Worm (Caenorhabditis elegans) whole organism, late embryonic: Measurements from ENCODE around the gene sqv-2.
A peak's percentile ranks its signal among the peaks of the same experiment; 100 is the strongest.

Experiments used
- C08G9.2 ChIP-seq: sonication (generic microtip); optimal IDR thresholded peaks from 2 replicates; lab custom pipeline; 2016; ENCODE audit warnings: mild to moderate bottlenecking, missing genetic modification characterization, moderate library complexity, missing compliant biosample characterization
- F13H6.1 ChIP-seq: sonication (generic microtip); optimal IDR thresholded peaks from 2 replicates; lab custom pipeline; 2016; ENCODE audit warnings: missing genetic modification characterization, missing compliant biosample characterization
- K09A11.1 ChIP-seq: sonication (generic microtip); optimal IDR thresholded peaks from 2 replicates; lab custom pipeline; 2017; ENCODE audit warnings: antibody characterized with exemption, mild to moderate bottlenecking, missing genetic modification characterization, missing compliant biosample characterization; ENCODE audit not compliant: insufficient read depth
- ahr-1 ChIP-seq: sonication (generic microtip); optimal IDR thresholded peaks from 2 replicates; lab custom pipeline; 2016; ENCODE audit warnings: missing genetic modification characterization, missing compliant biosample characterization
- ceh-2 ChIP-seq: sonication (generic microtip); optimal IDR thresholded peaks from 2 replicates; lab custom pipeline; 2016; ENCODE audit warnings: missing genotype, missing genetic modification characterization, missing compliant biosample characterization
- ceh-24 ChIP-seq: sonication (generic microtip); optimal IDR thresholded peaks from 2 replicates; lab custom pipeline; 2016; ENCODE audit warnings: mild to moderate bottlenecking, missing genetic modification characterization, missing compliant biosample characterization
- ceh-34 ChIP-seq: sonication (generic microtip); optimal IDR thresholded peaks from 2 replicates; lab custom pipeline; 2016; ENCODE audit warnings: mild to moderate bottlenecking, missing genetic modification characterization, missing compliant biosample characterization
- ceh-45 ChIP-seq: fragments of 200-800 bp; sonication (Bioruptor generic); IDR thresholded peaks from 2 replicates; pipeline ENCODE4 v1.3.6; 2022; ENCODE audit warnings: missing genetic modification reagents, missing genetic modification characterization, missing compliant biosample characterization
- ceh-48 ChIP-seq: sonication (generic microtip); optimal IDR thresholded peaks from 2 replicates; lab custom pipeline; 2016; ENCODE audit warnings: missing genetic modification characterization, inconsistent platforms, missing compliant biosample characterization
- ceh-6 ChIP-seq: fragments of 200-800 bp; sonication (Bioruptor generic); optimal IDR thresholded peaks from 2 replicates; lab custom pipeline; 2018; ENCODE audit warnings: mild to moderate bottlenecking, missing genetic modification characterization, missing compliant biosample characterization
- ceh-9 ChIP-seq: sonication (generic microtip); optimal IDR thresholded peaks from 2 replicates; lab custom pipeline; 2016; ENCODE audit warnings: mild to moderate bottlenecking, missing genetic modification characterization, inconsistent platforms, missing compliant biosample characterization
- elt-2 ChIP-seq: sonication (generic microtip); optimal IDR thresholded peaks from 2 replicates; lab custom pipeline; 2016; ENCODE audit warnings: missing genetic modification reagents, missing genetic modification characterization, missing compliant biosample characterization
- elt-4 ChIP-seq: sonication (generic microtip); optimal IDR thresholded peaks from 2 replicates; lab custom pipeline; 2016; ENCODE audit warnings: missing genetic modification characterization, missing compliant biosample characterization
- fkh-10 ChIP-seq: fragments of 150-350 bp; optimal IDR thresholded peaks from 2 replicates; lab custom pipeline; 2014; ENCODE audit warnings: missing biosample characterization, missing genetic modification reagents, missing genetic modification characterization
- hlh-30 ChIP-seq: sonication (generic microtip); optimal IDR thresholded peaks from 2 replicates; lab custom pipeline; 2017; ENCODE audit warnings: antibody characterized with exemption, missing genetic modification characterization, missing compliant biosample characterization; ENCODE audit not compliant: insufficient read depth
- hlh-8 ChIP-seq: sonication (generic microtip); optimal IDR thresholded peaks from 2 replicates; lab custom pipeline; 2016; ENCODE audit warnings: missing genotype, missing genetic modification characterization, missing compliant biosample characterization
- lin-11 ChIP-seq: fragments of 200-800 bp; sonication (Bioruptor generic); optimal IDR thresholded peaks from 2 replicates; lab custom pipeline; 2018; ENCODE audit warnings: mild to moderate bottlenecking, missing genetic modification characterization, missing compliant biosample characterization
- madf-2 ChIP-seq: sonication (generic microtip); optimal IDR thresholded peaks from 2 replicates; lab custom pipeline; 2017; ENCODE audit warnings: missing genetic modification characterization, missing compliant biosample characterization
- mec-3 ChIP-seq: sonication (generic microtip); optimal IDR thresholded peaks from 2 replicates; lab custom pipeline; 2016; ENCODE audit warnings: borderline replicate concordance, missing genetic modification characterization, missing compliant biosample characterization
- nhr-232 ChIP-seq: sonication (generic microtip); optimal IDR thresholded peaks from 2 replicates; lab custom pipeline; 2016; ENCODE audit warnings: missing genetic modification characterization, missing compliant biosample characterization
- odd-2 ChIP-seq: sonication (generic microtip); optimal IDR thresholded peaks from 2 replicates; lab custom pipeline; 2017; ENCODE audit warnings: antibody characterized with exemption, mild to moderate bottlenecking, missing genetic modification characterization, missing compliant biosample characterization
- pag-3 ChIP-seq: sonication (generic microtip); optimal IDR thresholded peaks from 2 replicates; lab custom pipeline; 2016; ENCODE audit warnings: missing compliant biosample characterization, missing genetic modification characterization, borderline replicate concordance
- pat-9 ChIP-seq: fragments of 200-800 bp; sonication (Bioruptor generic); optimal IDR thresholded peaks from 2 replicates; lab custom pipeline; 2018; ENCODE audit warnings: mild to moderate bottlenecking, missing genetic modification characterization, moderate library complexity, missing compliant biosample characterization
- pax-1 ChIP-seq: fragments of 150-350 bp; optimal IDR thresholded peaks from 2 replicates; lab custom pipeline; 2014; ENCODE audit warnings: missing biosample characterization, missing genetic modification characterization
- pha-4 ChIP-seq: fragments of 150-350 bp; optimal IDR thresholded peaks from 2 replicates; lab custom pipeline; 2018; ENCODE audit warnings: missing biosample characterization, missing genetic modification reagents, missing genetic modification characterization
- pros-1 ChIP-seq: fragments of 150-350 bp; optimal IDR thresholded peaks from 2 replicates; lab custom pipeline; 2014; ENCODE audit warnings: missing biosample characterization, missing genetic modification reagents, missing genetic modification characterization
- sox-2 ChIP-seq: fragments of 200-800 bp; sonication (Bioruptor generic); IDR thresholded peaks from 2 replicates; pipeline ENCODE4 v1.3.6; 2022; ENCODE audit warnings: missing genetic modification reagents, missing genetic modification characterization, missing compliant biosample characterization
- sox-4 ChIP-seq: sonication (generic microtip); optimal IDR thresholded peaks from 2 replicates; lab custom pipeline; 2017; ENCODE audit warnings: mild to moderate bottlenecking, missing genetic modification characterization, inconsistent platforms, missing compliant biosample characterization
- syd-9 ChIP-seq: sonication (generic microtip); optimal IDR thresholded peaks from 2 replicates; lab custom pipeline; 2016; ENCODE audit warnings: mild to moderate bottlenecking, missing genetic modification characterization, moderate library complexity, missing compliant biosample characterization
- tbx-2 ChIP-seq: sonication (generic microtip); optimal IDR thresholded peaks from 2 replicates; lab custom pipeline; 2016; ENCODE audit warnings: missing genetic modification characterization, missing compliant biosample characterization
- tbx-7 ChIP-seq: sonication (generic microtip); optimal IDR thresholded peaks from 2 replicates; lab custom pipeline; 2016; ENCODE audit warnings: missing genotype, missing genetic modification characterization, missing compliant biosample characterization
- unc-3 ChIP-seq, 2 experiments: fragments of 200-800 bp in 1 of 2; sonication (Bioruptor generic) in 1 of 2; sonication (generic microtip) in 1 of 2; conservative IDR thresholded peaks in 1 of 2; optimal IDR thresholded peaks in 1 of 2; 2 replicates each; pipeline versions ENCODE4 v1.3.6 to Lab custom; 2016 to 2022; ENCODE audit warnings: missing compliant biosample characterization in 2 of 2, missing genetic modification characterization in 2 of 2, missing genetic modification reagents in 1 of 2
- unc-42 ChIP-seq: sonication (generic microtip); optimal IDR thresholded peaks from 2 replicates; lab custom pipeline; 2016; ENCODE audit warnings: missing genotype, missing genetic modification characterization, missing compliant biosample characterization
- unc-86 ChIP-seq: sonication (generic microtip); optimal IDR thresholded peaks from 2 replicates; lab custom pipeline; 2016; ENCODE audit warnings: missing genetic modification characterization, missing compliant biosample characterization
- zip-5 ChIP-seq: sonication (generic microtip); optimal IDR thresholded peaks from 2 replicates; lab custom pipeline; 2016; ENCODE audit warnings: missing genetic modification characterization, missing compliant biosample characterization

The sqv-2 gene

DNA sequence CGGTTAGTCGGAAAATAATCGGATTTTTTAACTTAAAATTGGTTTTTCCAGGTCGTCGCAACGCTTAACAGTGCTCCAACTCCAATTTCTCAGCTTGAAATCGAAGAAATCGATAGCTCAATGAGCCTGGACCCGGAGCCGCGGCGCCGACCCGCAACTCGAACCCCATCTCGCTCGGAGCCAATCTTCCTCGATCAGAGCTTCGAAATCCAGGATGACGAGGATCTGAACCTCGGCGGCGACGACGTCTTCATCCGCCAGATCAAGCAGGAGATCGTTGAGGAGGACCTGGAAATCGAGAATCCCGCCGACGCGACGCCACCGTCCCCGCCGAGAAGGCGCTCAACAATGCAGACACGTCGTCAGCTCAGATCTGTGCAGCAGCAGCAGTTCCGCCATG lies 26.0 kb upstream of the sqv-2 start (continued):
- no peak for TF ChIP-seq elt-2
- no peak for TF ChIP-seq ahr-1 (tag; lab: Kevin White, UChicago)
- no peak for TF ChIP-seq lin-11 (tag; lab: Kevin White, UChicago)
- TF ChIP-seq, all 69 proteins: peak for 0

DNA sequence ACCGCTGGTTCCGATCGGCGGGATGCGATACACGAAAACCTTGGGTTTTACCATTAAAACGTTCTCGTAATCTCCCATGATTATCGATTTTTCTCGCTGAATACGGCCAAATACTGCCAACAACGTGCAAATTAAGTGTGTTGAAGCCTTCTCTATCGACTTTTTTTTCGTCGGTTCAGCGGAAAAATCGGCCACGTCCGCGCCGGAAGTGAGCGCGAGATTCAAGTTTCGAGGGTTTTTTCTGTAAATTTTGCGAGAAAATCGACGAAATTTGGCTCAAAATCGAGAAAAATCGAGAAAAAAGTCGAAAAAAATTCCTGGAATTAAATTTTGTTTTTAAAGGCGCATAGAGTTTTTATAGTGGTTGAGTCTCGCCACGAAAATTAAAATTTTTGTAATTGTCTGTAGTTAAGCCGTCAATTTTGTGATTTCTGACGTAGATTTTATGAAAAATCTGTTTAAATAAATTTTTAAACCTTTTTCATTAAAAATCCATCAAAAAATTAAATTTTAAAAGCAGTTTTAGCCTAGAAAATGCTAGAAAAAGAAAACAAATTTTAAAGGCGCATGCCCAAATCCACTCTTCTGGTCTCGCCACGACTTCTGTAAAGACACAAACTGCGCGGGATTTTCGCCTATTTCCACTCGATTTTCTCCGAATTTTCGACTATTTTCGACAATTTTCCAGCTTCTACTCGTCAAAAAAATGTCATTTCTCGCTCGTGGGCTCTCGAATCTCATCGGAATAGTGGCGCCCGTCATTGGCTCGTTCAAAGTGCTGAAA lies 25.1 kb upstream of the sqv-2 start, which contains the start of the genes ncap-1 and Y110A2AR.1:
Gene ncap-1, minus strand, starts transcription at position 241 of the 784 bp plus-strand sequence.
Gene Y110A2AR.1, plus strand, starts transcription at position 637 of the 784 bp plus-strand sequence.
- TF ChIP-seq ceh-48 (tag; lab: Kevin White, UChicago): peak; percentile 38
- TF ChIP-seq hlh-8: no peak
- peak; percentile 11 for TF ChIP-seq C08G9.2 (tag; lab: Kevin White, UChicago)

DNA sequence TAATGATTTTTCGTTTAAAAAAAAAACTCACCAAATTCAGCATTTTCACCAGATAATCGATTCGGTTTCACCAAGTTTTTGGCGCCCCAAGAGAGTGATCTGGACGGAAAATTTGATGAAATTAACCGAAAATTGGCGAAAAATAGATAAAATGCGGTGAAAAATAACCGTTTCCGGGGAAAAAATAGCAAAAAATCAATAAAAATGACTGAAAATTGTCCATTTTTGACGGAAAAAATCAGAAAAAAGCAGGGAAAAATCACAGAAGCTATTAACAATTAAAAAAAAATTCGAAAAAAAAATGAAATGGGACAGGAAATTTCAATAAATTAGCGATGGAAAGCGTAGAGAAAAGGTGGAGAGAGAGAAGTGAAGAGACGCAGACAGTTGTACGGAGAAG lies 19.3 kb upstream of the sqv-2 start, which contains the start of gene ubc-15:
Gene ubc-15, minus strand, starts transcription at position 101 of the 400 bp plus-strand sequence.
- no peak for TF ChIP-seq tbx-2 (tag; lab: Kevin White, UChicago)
- no peak for TF ChIP-seq pag-3 (tag; lab: Kevin White, UChicago)
- no peak for TF ChIP-seq pha-4 (tag; lab: Kevin White, UChicago)
- no peak for TF ChIP-seq pros-1
- no peak for TF ChIP-seq sox-2 (GFP tag; lab: Robert Waterston, UW)
- no peak for TF ChIP-seq ceh-9 (tag; lab: Kevin White, UChicago)
- TF ChIP-seq sox-4 (tag; lab: Kevin White, UChicago): no peak
- TF ChIP-seq madf-2: no peak
- no peak for TF ChIP-seq fkh-10 (GFP tag; lab: Kevin White, UChicago)
- no peak for TF ChIP-seq ceh-24
- TF ChIP-seq, all 69 proteins: peak for 0

DNA sequence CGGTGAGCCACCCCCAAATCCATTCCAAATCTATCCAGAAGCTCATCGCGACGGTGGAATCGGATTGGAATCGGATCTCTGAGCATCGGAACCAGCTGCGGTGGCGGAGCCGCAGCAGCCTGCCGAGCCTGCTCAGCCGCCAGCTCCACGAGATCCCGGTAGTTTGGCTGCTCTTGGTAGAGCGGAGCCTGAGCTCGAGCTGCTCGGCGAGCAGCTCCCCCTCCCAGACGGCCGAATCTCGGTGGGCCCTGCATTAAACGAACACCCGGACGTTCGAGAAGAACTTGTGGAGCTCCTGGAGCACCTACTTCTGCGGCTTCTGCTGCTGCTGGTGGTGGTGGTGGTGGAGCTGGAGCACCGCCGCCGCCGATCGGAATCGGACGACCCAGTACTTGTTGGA lies 9.6 kb upstream of the sqv-2 start:
- TF ChIP-seq ceh-6 (GFP tag; lab: Kevin White, UChicago): no peak
- TF ChIP-seq pat-9: no peak
- no peak for TF ChIP-seq syd-9
- no peak for TF ChIP-seq F13H6.1 (tag; lab: Kevin White, UChicago)
- no peak for TF ChIP-seq K09A11.1 (tag; lab: Kevin White, UChicago)
- TF ChIP-seq unc-86: no peak
- no peak for TF ChIP-seq unc-3 (GFP tag; conservative IDR thresholded peaks at IDR 0.05; lab: Robert Waterston, UW)
- no peak for TF ChIP-seq unc-3 (tag; optimal IDR thresholded peaks at IDR 0.05; lab: Kevin White, UChicago)
- no peak for TF ChIP-seq unc-42
- TF ChIP-seq tbx-7 (tag; lab: Kevin White, UChicago): no peak
- no peak for TF ChIP-seq hlh-30
- no peak for TF ChIP-seq pros-1
- no peak for TF ChIP-seq elt-4 (tag; lab: Kevin White, UChicago)
- no peak for TF ChIP-seq zip-5
- TF ChIP-seq ahr-1 (tag; lab: Kevin White, UChicago): no peak
- no peak for TF ChIP-seq ceh-45 (GFP tag; lab: Robert Waterston, UW)
- no peak for TF ChIP-seq mec-3
- TF ChIP-seq ceh-2 (tag; lab: Kevin White, UChicago): no peak
- no peak for TF ChIP-seq odd-2 (tag; lab: Kevin White, UChicago)
- no peak for TF ChIP-seq pax-1 (tag; lab: Kevin White, UChicago)

DNA sequence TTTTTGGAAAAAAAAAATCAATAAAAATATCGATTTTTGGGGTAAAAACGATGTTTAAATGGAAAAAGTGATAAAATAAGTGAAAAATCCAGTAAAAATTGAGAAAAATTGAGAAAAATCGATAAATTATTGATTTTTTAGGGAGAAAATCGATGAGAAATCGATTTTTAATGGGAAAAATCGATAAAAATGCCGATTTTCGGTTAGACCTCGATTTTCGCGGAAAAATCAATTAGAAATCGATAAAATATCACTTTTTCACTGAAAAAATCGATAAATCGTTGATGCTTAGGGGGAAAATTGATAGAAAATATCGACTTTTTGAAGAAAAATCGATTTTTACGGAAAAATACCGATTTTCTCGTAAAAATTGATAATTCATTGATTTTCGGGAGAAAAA lies 7.0 kb upstream of the sqv-2 start:
- no peak for TF ChIP-seq ceh-34 (tag; lab: Kevin White, UChicago)
- TF ChIP-seq nhr-232 (tag; lab: Kevin White, UChicago): no peak
- TF ChIP-seq ceh-48 (tag; lab: Kevin White, UChicago): peak; percentile 59
